Worm (Caenorhabditis elegans): ENCODE results near the gene C05C10.8.

DNA sequence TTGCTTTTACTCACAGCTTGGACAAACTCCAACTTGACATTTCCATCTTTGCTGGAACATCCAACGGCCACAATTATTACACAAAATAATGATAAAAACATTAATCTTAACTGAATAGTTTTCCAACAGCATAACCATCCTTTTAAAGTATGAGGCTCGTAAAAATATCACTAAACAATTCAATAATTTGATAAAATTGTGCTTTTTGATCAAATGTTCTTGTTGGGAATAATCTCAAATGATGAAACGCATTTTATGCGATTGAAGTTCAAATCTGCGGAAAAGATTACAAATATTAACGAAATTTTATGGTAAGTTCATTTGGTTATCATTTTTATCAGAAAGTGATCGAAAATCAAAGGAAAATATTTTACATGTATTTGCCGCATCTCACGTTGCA is 2.7 kb upstream of the C05C10.8 start, which contains the start of gene pho-10:
- TF ChIP-seq ztf-6 (GFP tag; IDR thresholded peaks at IDR 0.05) (no peak), mel-28 (tag; optimal IDR thresholded peaks at IDR 0.05; ENCODE audit: borderline replicate concordance) (no peak), nfya-1 (tag; optimal IDR thresholded peaks at IDR 0.05; ENCODE audit: borderline replicate concordance, insufficient read depth) (no peak), bed-2 (GFP tag; IDR thresholded peaks at IDR 0.05) (no peak), hlh-26 (GFP tag; conservative IDR thresholded peaks at IDR 0.05) (no peak), mes-4 (tag; optimal IDR thresholded peaks at IDR 0.05) (no peak), ekl-4 (GFP tag; IDR thresholded peaks at IDR 0.05) (no peak), ama-1 (optimal IDR thresholded peaks at IDR 0.05) (no peak), ama-1 (GFP tag; optimal IDR thresholded peaks at IDR 0.05) (no peak), Y53G8AR.9 (GFP tag; conservative IDR thresholded peaks at IDR 0.05) (no peak), repo-1 (tag; optimal IDR thresholded peaks at IDR 0.05) (no peak), F23B12.7 (tag; optimal IDR thresholded peaks at IDR 0.05; ENCODE audit: insufficient read depth) (no peak), Y67H2A.10 (GFP tag; conservative IDR thresholded peaks at IDR 0.05) (no peak)
